Worm (Caenorhabditis elegans): ENCODE measurements around the gene ZK470.1.
A peak's percentile ranks its signal among the peaks of the same experiment; 100 is the strongest.

DNA sequence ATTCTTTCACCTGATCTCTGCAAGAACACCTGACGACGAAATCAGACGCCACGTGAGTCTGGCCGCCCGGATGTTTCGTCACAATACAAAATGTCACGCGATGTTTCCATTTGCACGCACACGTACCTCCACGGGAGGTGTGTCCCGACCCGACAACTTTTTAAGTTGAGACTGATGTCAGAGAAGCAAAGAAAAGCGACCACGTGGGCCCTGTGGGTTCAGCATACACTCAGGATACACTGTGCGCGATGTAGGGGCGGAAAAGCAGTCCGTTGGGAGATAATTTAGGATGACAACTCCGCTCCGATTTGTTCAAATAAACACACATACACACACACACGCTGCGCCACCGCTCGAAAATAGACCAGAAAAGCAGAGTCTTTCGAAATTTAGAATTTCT, 21.3 kb upstream of the ZK470.1 start:
- TF ChIP-seq ztf-25 (GFP tag; IDR thresholded peaks at IDR 0.05) (no peak), zfh-2 (GFP tag; conservative IDR thresholded peaks at IDR 0.05) (peak; percentile 83), madf-10 (tag; optimal IDR thresholded peaks at IDR 0.05) (peak; percentile 51)

All from whole organism, young adult.